Fruit fly (Drosophila melanogaster) whole organism, prepupa: ENCODE results near the gene Cyp312a1.
A peak's percentile ranks its signal among the peaks of the same experiment; 100 is the strongest.

Source experiments
- Blimp-1 ChIP-seq: fragments of 200-800 bp; sonication (Bioruptor generic); optimal IDR thresholded peaks from 3 replicates; lab custom pipeline; 2017; ENCODE audit warnings: missing biosample characterization, missing genetic modification characterization, mild to moderate bottlenecking, moderate library complexity, missing genetic modification reagents
- CG10631 ChIP-seq: fragments of 200-800 bp; sonication (Bioruptor generic); optimal IDR thresholded peaks from 2 replicates; lab custom pipeline; 2016; ENCODE audit warnings: missing biosample characterization, missing genetic modification characterization
- CG10669 ChIP-seq: fragments of 200-800 bp; sonication (Bioruptor generic); optimal IDR thresholded peaks from 3 replicates; lab custom pipeline; 2018; ENCODE audit warnings: missing biosample characterization, mild to moderate bottlenecking, missing genetic modification characterization, moderate library complexity
- CG11294 ChIP-seq: fragments of 200-800 bp; sonication (Bioruptor generic); IDR thresholded peaks from 2 replicates; pipeline ENCODE4 v1.3.6; 2022; ENCODE audit warnings: missing biosample characterization, missing genetic modification characterization
- CG15336 ChIP-seq: fragments of 200-800 bp; sonication (Bioruptor generic); IDR thresholded peaks from 2 replicates; pipeline ENCODE4 v1.3.6; 2022; ENCODE audit warnings: missing biosample characterization, missing genetic modification characterization
- CG1621 ChIP-seq: fragments of 200-800 bp; sonication (Bioruptor generic); optimal IDR thresholded peaks from 3 replicates; lab custom pipeline; 2018; ENCODE audit warnings: missing biosample characterization, mild to moderate bottlenecking, missing genetic modification characterization
- CG16779 ChIP-seq: fragments of 200-800 bp; sonication (Bioruptor generic); optimal IDR thresholded peaks from 3 replicates; lab custom pipeline; 2017; ENCODE audit warnings: missing biosample characterization, mild to moderate bottlenecking, missing genetic modification characterization
- CG3032 ChIP-seq: fragments of 200-800 bp; optimal IDR thresholded peaks from 2 replicates; lab custom pipeline; 2019; ENCODE audit warnings: missing biosample characterization, mild to moderate bottlenecking, missing genetic modification characterization, moderate library complexity
- CG31627 ChIP-seq: fragments of 200-800 bp; sonication (Bioruptor generic); optimal IDR thresholded peaks from 3 replicates; lab custom pipeline; 2016; ENCODE audit warnings: missing biosample characterization, missing genetic modification characterization
- CG3919 ChIP-seq: fragments of 200-800 bp; sonication (Bioruptor generic); optimal IDR thresholded peaks from 3 replicates; lab custom pipeline; 2016; ENCODE audit warnings: missing biosample characterization, missing genetic modification characterization
- CG6792 ChIP-seq: fragments of 200-800 bp; sonication (Bioruptor generic); optimal IDR thresholded peaks from 3 replicates; lab custom pipeline; 2016; ENCODE audit warnings: missing biosample characterization, missing genetic modification characterization
- CG6808 ChIP-seq: fragments of 200-800 bp; sonication (Bioruptor generic); optimal IDR thresholded peaks from 3 replicates; lab custom pipeline; 2017; ENCODE audit warnings: missing biosample characterization, missing genetic modification characterization, mild to moderate bottlenecking, moderate library complexity, missing genetic modification reagents
- CG6854 ChIP-seq: fragments of 200-800 bp; sonication (Bioruptor generic); optimal IDR thresholded peaks from 2 replicates; lab custom pipeline; 2017; ENCODE audit warnings: missing biosample characterization, mild to moderate bottlenecking, missing genetic modification characterization
- CG8119 ChIP-seq: fragments of 200-800 bp; sonication (Bioruptor generic); IDR thresholded peaks from 3 replicates; pipeline ENCODE4 v1.3.6; 2022; ENCODE audit warnings: missing biosample characterization, missing genetic modification characterization
- CG8319 ChIP-seq: fragments of 200-800 bp; sonication (Bioruptor generic); optimal IDR thresholded peaks from 3 replicates; lab custom pipeline; 2016; ENCODE audit warnings: missing biosample characterization, missing genetic modification characterization
- CG8632 ChIP-seq: fragments of 200-800 bp; sonication (Bioruptor generic); optimal IDR thresholded peaks from 3 replicates; lab custom pipeline; 2016; ENCODE audit warnings: missing biosample characterization, missing genetic modification characterization
- Eip78C ChIP-seq: fragments of 200-800 bp; sonication (Bioruptor generic); peaks from one replicate; lab custom pipeline; 2016; ENCODE audit warnings: missing biosample characterization, missing genetic modification characterization
- Ets21C ChIP-seq: fragments of 200-800 bp; sonication (Bioruptor generic); optimal IDR thresholded peaks from 3 replicates; lab custom pipeline; 2016; ENCODE audit warnings: missing biosample characterization, missing genetic modification characterization
- Gug ChIP-seq: fragments of 200-800 bp; sonication (Bioruptor generic); IDR thresholded peaks from 2 replicates; pipeline ENCODE4 v1.3.6; 2022; ENCODE audit warnings: missing biosample characterization, missing genetic modification characterization
- Hr39 ChIP-seq: fragments of 200-800 bp; sonication (Bioruptor generic); optimal IDR thresholded peaks from 2 replicates; lab custom pipeline; 2016; ENCODE audit warnings: missing biosample characterization, missing genetic modification characterization
- Hr4 ChIP-seq: fragments of 200-800 bp; sonication (Bioruptor generic); optimal IDR thresholded peaks from 3 replicates; lab custom pipeline; 2016; ENCODE audit warnings: missing biosample characterization, missing genetic modification characterization
- Lpt ChIP-seq: fragments of 200-800 bp; sonication (Bioruptor generic); optimal IDR thresholded peaks from 3 replicates; lab custom pipeline; 2016; ENCODE audit warnings: missing biosample characterization, missing genetic modification characterization
- Met ChIP-seq: fragments of 200-800 bp; sonication (Bioruptor generic); optimal IDR thresholded peaks from 3 replicates; lab custom pipeline; 2016; ENCODE audit warnings: missing biosample characterization, missing genetic modification characterization
- Sox102F ChIP-seq: fragments of 200-800 bp; sonication (Bioruptor generic); optimal IDR thresholded peaks from 2 replicates; lab custom pipeline; 2016; ENCODE audit warnings: missing biosample characterization, mild to moderate bottlenecking, missing genetic modification characterization
- Sox14 ChIP-seq: fragments of 200-800 bp; sonication (Bioruptor generic); optimal IDR thresholded peaks from 3 replicates; lab custom pipeline; 2016; ENCODE audit warnings: missing biosample characterization, missing genetic modification characterization
- achi ChIP-seq: fragments of 200-800 bp; sonication (Bioruptor generic); optimal IDR thresholded peaks from 3 replicates; lab custom pipeline; 2016; ENCODE audit warnings: missing biosample characterization, missing genetic modification characterization
- acj6 ChIP-seq: fragments of 200-800 bp; sonication (Bioruptor generic); optimal IDR thresholded peaks from 3 replicates; lab custom pipeline; 2016; ENCODE audit warnings: missing biosample characterization, missing genetic modification characterization
- eg ChIP-seq: fragments of 200-800 bp; sonication (Bioruptor generic); IDR thresholded peaks from 3 replicates; pipeline ENCODE4 v1.3.6; 2022; ENCODE audit warnings: missing biosample characterization, missing genetic modification characterization
- esn ChIP-seq: fragments of 200-800 bp; sonication (Bioruptor generic); optimal IDR thresholded peaks from 2 replicates; lab custom pipeline; 2016; ENCODE audit warnings: missing biosample characterization, mild to moderate bottlenecking, missing genetic modification characterization, moderate library complexity
- fd59A ChIP-seq: fragments of 200-800 bp; sonication (Bioruptor generic); optimal IDR thresholded peaks from 2 replicates; lab custom pipeline; 2017; ENCODE audit warnings: missing biosample characterization, mild to moderate bottlenecking, missing genetic modification characterization, missing genetic modification reagents
- net ChIP-seq: fragments of 200-800 bp; sonication (Bioruptor generic); optimal IDR thresholded peaks from 3 replicates; lab custom pipeline; 2016; ENCODE audit warnings: missing biosample characterization, missing genetic modification characterization
- salr ChIP-seq, 2 experiments: fragments of 200-800 bp; sonication (Bioruptor generic); optimal IDR thresholded peaks; 3 replicates each; lab custom pipeline; 2016 to 2018; ENCODE audit warnings: missing biosample characterization in 2 of 2, missing genetic modification characterization in 2 of 2, mild to moderate bottlenecking in 1 of 2
- spab ChIP-seq: fragments of 200-800 bp; sonication (Bioruptor generic); optimal IDR thresholded peaks from 2 replicates; lab custom pipeline; 2017; ENCODE audit warnings: missing biosample characterization, mild to moderate bottlenecking, missing genetic modification characterization, missing genetic modification reagents
- ss ChIP-seq, 2 experiments: fragments of 200-800 bp; sonication (Bioruptor generic); optimal IDR thresholded peaks; 2 replicates in 1 of 2; 3 replicates in 1 of 2; lab custom pipeline; 2017 to 2018; ENCODE audit warnings: mild to moderate bottlenecking in 2 of 2, missing biosample characterization in 2 of 2, missing genetic modification characterization in 2 of 2, moderate library complexity in 1 of 2
- topi ChIP-seq: fragments of 200-800 bp; sonication (Bioruptor generic); optimal IDR thresholded peaks from 3 replicates; lab custom pipeline; 2016; ENCODE audit warnings: missing biosample characterization, missing genetic modification characterization

The Cyp312a1 gene

DNA sequence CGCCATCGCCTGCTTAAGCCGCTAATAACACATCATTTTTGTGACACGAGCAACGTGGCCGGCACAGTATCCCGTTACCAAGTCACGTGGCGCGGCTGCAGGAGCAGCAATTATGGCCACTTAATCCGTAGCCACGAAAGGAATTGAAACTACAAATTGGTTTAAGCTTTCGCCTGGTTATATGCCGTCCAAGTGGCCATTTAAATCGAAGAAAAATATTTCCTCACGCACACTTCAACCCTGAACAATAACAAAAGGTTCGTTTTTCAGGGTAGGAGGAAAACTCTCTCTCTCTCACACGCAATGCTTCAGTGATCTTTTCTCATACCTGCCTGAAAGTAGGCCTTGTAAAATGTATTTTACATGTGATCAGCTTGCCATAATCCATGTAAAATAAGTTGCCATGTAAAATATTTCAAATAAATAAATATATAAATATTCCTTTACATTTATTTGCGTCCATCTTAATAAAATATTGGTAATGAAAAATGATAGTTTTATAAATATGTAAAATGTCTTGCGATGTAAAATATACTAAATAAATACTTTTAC is 34.6 kb upstream of the Cyp312a1 start:
- TF ChIP-seq Sox14 (GFP tag; lab: Kevin White, UChicago): no peak

dm6 chr3L:18164804-18165203 is 32.3 kb upstream of the Cyp312a1 start:
- TF ChIP-seq Eip78C (GFP tag; lab: Kevin White, UChicago) (peak; percentile 62), CG3032 (tag; lab: Kevin White, UChicago) (no peak)

DNA sequence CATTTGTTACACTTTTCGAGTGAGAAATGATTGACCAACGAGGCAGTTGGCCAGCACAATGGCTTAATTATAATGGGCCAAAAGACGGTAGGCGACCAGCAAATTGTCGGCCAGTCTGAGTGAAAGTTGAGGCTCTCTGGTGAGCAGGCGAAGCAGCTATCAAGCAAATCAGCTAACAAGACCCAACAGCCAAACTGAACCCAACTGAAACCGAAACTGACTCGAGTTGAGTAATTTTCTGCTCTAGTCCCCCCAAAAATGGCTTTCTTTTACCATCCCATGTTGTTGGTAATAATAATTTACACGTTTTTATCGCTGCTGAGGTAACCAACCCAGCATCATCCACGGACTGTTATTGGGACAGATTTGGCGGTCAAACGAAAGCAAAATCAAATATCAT is 30.6 kb upstream of the Cyp312a1 start:
- TF ChIP-seq Lpt (GFP tag; lab: Kevin White, UChicago) (no peak), CG8632 (no peak), salr (GFP tag; optimal IDR thresholded peaks at IDR 0.05; lab: Kevin White, UChicago) (no peak)

DNA sequence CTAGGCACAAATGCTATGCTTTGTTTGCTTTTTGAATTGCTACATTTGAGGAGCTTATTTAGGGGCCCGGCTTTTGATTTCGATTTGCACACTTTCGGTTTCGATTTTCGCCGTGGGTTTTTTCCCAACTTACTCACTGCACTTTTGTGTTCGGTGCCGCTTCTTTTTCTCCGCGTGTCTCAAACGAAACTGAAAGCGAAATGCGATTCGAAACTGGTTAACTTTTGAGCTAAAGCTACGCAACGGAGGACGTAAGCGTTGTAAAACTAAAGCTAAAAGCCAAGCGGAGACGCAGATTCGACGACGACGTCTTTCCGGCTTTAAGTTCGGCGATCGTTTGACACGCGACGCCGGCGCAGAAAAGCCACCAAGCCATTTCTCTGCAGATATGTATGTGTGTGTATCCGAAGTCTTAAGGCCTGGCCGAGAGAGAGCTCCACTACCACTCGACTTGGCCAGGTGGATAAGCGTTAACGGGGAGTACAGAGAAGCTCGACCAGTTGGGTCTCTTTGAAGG is 29.7 kb upstream of the Cyp312a1 start, which contains the start of gene CG13699:
Gene CG13699, minus strand, starts transcription at position 349 of the 517 bp plus-strand sequence.
- TF ChIP-seq CG1621 (peak; percentile 25), CG11294 (GFP tag; lab: Robert Waterston, UW) (no peak), CG10669 (GFP tag; lab: Kevin White, UChicago) (no peak), CG6854 (GFP tag; lab: Kevin White, UChicago) (peak; percentile 88), Blimp-1 (GFP tag; lab: Kevin White, UChicago) (peak; percentile 97), spab (GFP tag; lab: Kevin White, UChicago) (no peak), CG15336 (GFP tag; lab: Robert Waterston, UW) (peak; percentile 48; the same call in 1 of the 2 replicates), CG3919 (GFP tag; lab: Kevin White, UChicago) (no peak), Sox102F (GFP tag; lab: Kevin White, UChicago) (peak; percentile 40), Ets21C (GFP tag; lab: Kevin White, UChicago) (no peak), Eip78C (GFP tag; lab: Kevin White, UChicago) (peak; percentile 41), CG8119 (GFP tag; lab: Robert Waterston, UW) (0 out of 3 replicates have a peak, but pooled peaks have one; percentile 16)

DNA sequence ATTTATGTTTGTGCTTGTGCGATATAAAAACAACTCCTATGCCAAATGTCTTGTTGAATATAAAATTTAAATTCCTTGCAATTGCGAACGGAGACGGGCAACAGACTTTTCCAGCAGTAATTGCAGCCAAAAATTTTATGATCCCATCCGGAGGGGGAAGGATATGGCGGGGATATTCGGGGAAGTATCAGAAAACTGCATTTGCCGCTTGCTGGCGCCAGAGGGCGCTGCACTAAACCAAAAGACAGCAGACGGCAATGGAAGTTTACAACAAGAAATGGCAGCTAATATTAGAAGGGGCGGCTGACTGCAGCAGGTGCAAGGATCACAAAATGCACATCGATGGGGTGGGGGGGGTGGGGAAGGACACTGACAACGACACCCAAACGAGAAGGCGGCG is 28.7 kb upstream of the Cyp312a1 start:
- TF ChIP-seq Hr39 (GFP tag; lab: Kevin White, UChicago): no peak
- TF ChIP-seq CG6808 (GFP tag; lab: Kevin White, UChicago): no peak
- TF ChIP-seq ss (GFP tag; optimal IDR thresholded peaks at IDR 0.05; lab: Kevin White, UChicago): no peak
- TF ChIP-seq acj6 (GFP tag; lab: Kevin White, UChicago): no peak
- TF ChIP-seq fd59A (GFP tag; lab: Kevin White, UChicago): no peak
- no peak for TF ChIP-seq esn (GFP tag; lab: Kevin White, UChicago)
- TF ChIP-seq eg (GFP tag; lab: Robert Waterston, UW): no peak
- TF ChIP-seq Hr4 (GFP tag; lab: Kevin White, UChicago): no peak
- TF ChIP-seq CG16779: no peak
- TF ChIP-seq CG8119 (GFP tag; lab: Robert Waterston, UW): no peak
- TF ChIP-seq CG6792: no peak
- TF ChIP-seq Met (GFP tag; lab: Kevin White, UChicago): no peak

dm6 chr3L:18154140-18154539 is 21.7 kb upstream of the Cyp312a1 start:
- TF ChIP-seq net (GFP tag; lab: Kevin White, UChicago): no peak
- TF ChIP-seq Blimp-1 (GFP tag; lab: Kevin White, UChicago): no peak
- TF ChIP-seq CG31627 (GFP tag; lab: Kevin White, UChicago): no peak
- TF ChIP-seq CG10631 (GFP tag; lab: Kevin White, UChicago): no peak
- TF ChIP-seq Gug (GFP tag; lab: Robert Waterston, UW): no peak
- TF ChIP-seq Lpt (GFP tag; lab: Kevin White, UChicago): no peak
- no peak for TF ChIP-seq achi (GFP tag; lab: Kevin White, UChicago)
- no peak for TF ChIP-seq topi (GFP tag; lab: Kevin White, UChicago)
- no peak for TF ChIP-seq fd59A (GFP tag; lab: Kevin White, UChicago)
- TF ChIP-seq CG6854 (GFP tag; lab: Kevin White, UChicago): no peak
- TF ChIP-seq CG8632: no peak
- no peak for TF ChIP-seq CG8319 (GFP tag; lab: Kevin White, UChicago)
